Worm (Caenorhabditis elegans) whole organism, L2 larva: ENCODE measurements around the gene npp-20.

Source experiments
- C34F6.9 ChIP-seq: fragments of 150-350 bp; optimal IDR thresholded peaks from 2 replicates; lab custom pipeline; 2014; ENCODE audit warnings: missing biosample characterization, missing genetic modification characterization
- F13H6.1 ChIP-seq: sonication (generic microtip); optimal IDR thresholded peaks from 2 replicates; lab custom pipeline; 2016; ENCODE audit warnings: missing genetic modification characterization, missing compliant biosample characterization
- R02D3.7 ChIP-seq: fragments of 150-350 bp; optimal IDR thresholded peaks from 2 replicates; lab custom pipeline; 2014; ENCODE audit warnings: missing biosample characterization, missing genetic modification characterization
- Y55F3AM.14 ChIP-seq: fragments of 200-800 bp; sonication (Bioruptor generic); optimal IDR thresholded peaks from 2 replicates; lab custom pipeline; 2018; ENCODE audit warnings: mild to moderate bottlenecking, missing genetic modification characterization, missing compliant biosample characterization
- ZK546.5 ChIP-seq: sonication (generic microtip); optimal IDR thresholded peaks from 2 replicates; lab custom pipeline; 2017; ENCODE audit warnings: missing biosample characterization, missing genetic modification characterization
- alr-1 ChIP-seq: fragments of 150-350 bp; optimal IDR thresholded peaks from 2 replicates; lab custom pipeline; 2014; ENCODE audit warnings: missing biosample characterization, missing genetic modification characterization
- aly-2 ChIP-seq: fragments of 150-350 bp; optimal IDR thresholded peaks from 2 replicates; lab custom pipeline; 2014; ENCODE audit warnings: missing biosample characterization, missing genetic modification characterization
- ama-1 ChIP-seq: fragments of 150-350 bp; optimal IDR thresholded peaks from 2 replicates; lab custom pipeline; 2018; ENCODE audit warnings: inconsistent platforms
- ceh-16 ChIP-seq: fragments of 150-350 bp; optimal IDR thresholded peaks from 2 replicates; lab custom pipeline; 2014; ENCODE audit warnings: missing biosample characterization, missing genetic modification characterization
- dmd-4 ChIP-seq: sonication (generic microtip); optimal IDR thresholded peaks from 2 replicates; lab custom pipeline; 2017; ENCODE audit warnings: missing biosample characterization, missing genetic modification characterization
- egl-27 ChIP-seq: sonication (generic microtip); optimal IDR thresholded peaks from 3 replicates; lab custom pipeline; 2017; ENCODE audit warnings: missing biosample characterization, missing genetic modification reagents, missing genetic modification characterization
- fos-1 ChIP-seq: fragments of 150-350 bp; optimal IDR thresholded peaks from 2 replicates; lab custom pipeline; 2014; ENCODE audit warnings: missing biosample characterization, missing genetic modification characterization
- gmeb-1 ChIP-seq: fragments of 150-350 bp; optimal IDR thresholded peaks from 2 replicates; lab custom pipeline; 2014; ENCODE audit warnings: missing biosample characterization, missing genetic modification characterization
- lin-11 ChIP-seq: fragments of 150-350 bp; sonication (generic microtip); optimal IDR thresholded peaks from 2 replicates; lab custom pipeline; 2014; ENCODE audit warnings: missing biosample characterization, missing genetic modification characterization, inconsistent platforms, mixed read lengths
- lin-39 ChIP-seq: fragments of 150-350 bp; optimal IDR thresholded peaks from 2 replicates; lab custom pipeline; 2014; ENCODE audit warnings: missing biosample characterization, missing genetic modification reagents, missing genetic modification characterization
- lsy-2 ChIP-seq, 2 experiments: fragments of 150-350 bp in 1 of 2; sonication (generic microtip) in 1 of 2; optimal IDR thresholded peaks; 2 replicates each; lab custom pipeline; 2014 to 2017; ENCODE audit warnings: missing biosample characterization in 2 of 2, missing genetic modification characterization in 2 of 2
- mab-5 ChIP-seq: fragments of 150-350 bp; optimal IDR thresholded peaks from 2 replicates; lab custom pipeline; 2014; ENCODE audit warnings: missing biosample characterization, missing genetic modification characterization
- mdl-1 ChIP-seq, 2 experiments: fragments of 150-350 bp in 1 of 2; sonication (generic microtip) in 1 of 2; optimal IDR thresholded peaks; 2 replicates each; lab custom pipeline; 2017; ENCODE audit warnings: missing biosample characterization in 2 of 2, missing genetic modification characterization in 2 of 2
- nhr-10 ChIP-seq: sonication (generic microtip); optimal IDR thresholded peaks from 2 replicates; lab custom pipeline; 2017; ENCODE audit warnings: missing biosample characterization, missing genetic modification characterization
- nhr-11 ChIP-seq: fragments of 150-350 bp; optimal IDR thresholded peaks from 2 replicates; lab custom pipeline; 2014; ENCODE audit warnings: missing biosample characterization, missing genetic modification characterization
- nhr-12 ChIP-seq: fragments of 150-350 bp; optimal IDR thresholded peaks from 2 replicates; lab custom pipeline; 2014; ENCODE audit warnings: missing biosample characterization, missing genetic modification characterization
- nhr-129 ChIP-seq: fragments of 150-350 bp; optimal IDR thresholded peaks from 2 replicates; lab custom pipeline; 2014; ENCODE audit warnings: missing biosample characterization, missing genetic modification characterization
- nhr-21 ChIP-seq: fragments of 150-350 bp; optimal IDR thresholded peaks from 2 replicates; lab custom pipeline; 2014; ENCODE audit warnings: missing biosample characterization, missing genetic modification characterization
- nhr-23 ChIP-seq: fragments of 150-350 bp; optimal IDR thresholded peaks from 2 replicates; lab custom pipeline; 2014; ENCODE audit warnings: missing biosample characterization, missing genetic modification reagents, missing genetic modification characterization
- nhr-25 ChIP-seq: fragments of 150-350 bp; sonication (generic microtip); optimal IDR thresholded peaks from 3 replicates; lab custom pipeline; 2014; ENCODE audit warnings: missing biosample characterization, missing genetic modification characterization
- nhr-6 ChIP-seq: fragments of 150-350 bp; optimal IDR thresholded peaks from 2 replicates; lab custom pipeline; 2014; ENCODE audit warnings: missing biosample characterization, missing genetic modification characterization
- nhr-77 ChIP-seq: fragments of 150-350 bp; optimal IDR thresholded peaks from 2 replicates; lab custom pipeline; 2014; ENCODE audit warnings: missing biosample characterization, missing genetic modification characterization
- peb-1 ChIP-seq: fragments of 150-350 bp; optimal IDR thresholded peaks from 2 replicates; lab custom pipeline; 2014; ENCODE audit warnings: missing biosample characterization, missing genetic modification characterization
- skn-1 ChIP-seq: sonication (generic microtip); optimal IDR thresholded peaks from 2 replicates; lab custom pipeline; 2017; ENCODE audit warnings: missing biosample characterization, missing genetic modification characterization
- sma-9 ChIP-seq, 2 experiments: fragments of 150-350 bp in 1 of 2; sonication (generic microtip) in 1 of 2; optimal IDR thresholded peaks; 2 replicates each; lab custom pipeline; 2014 to 2016; ENCODE audit warnings: missing genetic modification characterization in 2 of 2, mild to moderate bottlenecking in 1 of 2, missing biosample characterization in 1 of 2, missing compliant biosample characterization in 1 of 2, missing genetic modification reagents in 1 of 2, moderate library complexity in 1 of 2
- unc-55 ChIP-seq: fragments of 150-350 bp; sonication (generic microtip); optimal IDR thresholded peaks from 3 replicates; lab custom pipeline; 2014; ENCODE audit warnings: missing biosample characterization, missing genetic modification reagents, missing genetic modification characterization
- unc-62 ChIP-seq: fragments of 150-350 bp; optimal IDR thresholded peaks from 2 replicates; lab custom pipeline; 2014; ENCODE audit warnings: missing biosample characterization, missing genetic modification reagents, missing genetic modification characterization
- ztf-1 ChIP-seq: fragments of 200-800 bp; sonication (Bioruptor generic); conservative IDR thresholded peaks from 2 replicates; pipeline ENCODE4 v1.3.6; 2022; ENCODE audit warnings: missing genetic modification characterization, missing compliant biosample characterization
- ztf-11 ChIP-seq: sonication (generic microtip); optimal IDR thresholded peaks from 2 replicates; lab custom pipeline; 2017; ENCODE audit warnings: missing biosample characterization, missing genetic modification characterization
- ztf-4 ChIP-seq: fragments of 150-350 bp; optimal IDR thresholded peaks from 2 replicates; lab custom pipeline; 2014; ENCODE audit warnings: missing biosample characterization, missing genetic modification characterization

Gene npp-20

DNA sequence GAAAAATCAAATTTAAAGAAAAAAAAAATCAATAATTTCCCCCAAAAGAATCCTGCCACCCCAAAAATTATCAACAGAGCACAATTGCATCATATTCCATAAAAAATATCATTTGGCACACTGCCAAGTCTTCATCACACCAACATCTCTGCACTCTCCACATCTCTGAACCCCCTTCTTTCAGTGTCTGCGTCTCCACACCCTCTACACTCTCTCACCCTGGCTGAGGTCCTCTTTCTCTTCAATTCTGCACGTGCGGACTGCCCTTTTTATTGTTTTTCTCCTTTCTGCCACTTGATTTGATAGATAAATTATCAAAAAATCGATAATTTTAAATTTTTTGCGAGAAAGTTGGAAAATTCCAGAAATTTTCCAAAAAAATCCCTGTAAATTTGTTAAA is 1.6 kb upstream of the npp-20 start, which contains the start of gene hxk-3 (continued):
- TF ChIP-seq lin-11 (tag; lab: Kevin White, UChicago), result peak; percentile 5
- TF ChIP-seq gmeb-1 (tag; lab: Kevin White, UChicago), result peak; percentile 47
- no peak for TF ChIP-seq R02D3.7
- no peak for TF ChIP-seq aly-2 (tag; lab: Kevin White, UChicago)
- no peak for TF ChIP-seq ztf-4 (tag; lab: Kevin White, UChicago)
- no peak for TF ChIP-seq alr-1 (tag; lab: Kevin White, UChicago)
- TF ChIP-seq ztf-1, result no peak
- TF ChIP-seq Y55F3AM.14, result no peak
- TF ChIP-seq egl-27, result no peak
- no peak for TF ChIP-seq nhr-77 (tag; lab: Kevin White, UChicago)
- TF ChIP-seq skn-1 (tag; lab: Kevin White, UChicago), result no peak
- peak; percentile 85 to 90 for TF ChIP-seq mdl-1 (tag; optimal IDR thresholded peaks at IDR 0.05; lab: Kevin White, UChicago)
- TF ChIP-seq unc-62 (GFP tag; lab: Kevin White, UChicago), result no peak
- peak; percentile 55 for TF ChIP-seq unc-55 (GFP tag; lab: Kevin White, UChicago)

DNA sequence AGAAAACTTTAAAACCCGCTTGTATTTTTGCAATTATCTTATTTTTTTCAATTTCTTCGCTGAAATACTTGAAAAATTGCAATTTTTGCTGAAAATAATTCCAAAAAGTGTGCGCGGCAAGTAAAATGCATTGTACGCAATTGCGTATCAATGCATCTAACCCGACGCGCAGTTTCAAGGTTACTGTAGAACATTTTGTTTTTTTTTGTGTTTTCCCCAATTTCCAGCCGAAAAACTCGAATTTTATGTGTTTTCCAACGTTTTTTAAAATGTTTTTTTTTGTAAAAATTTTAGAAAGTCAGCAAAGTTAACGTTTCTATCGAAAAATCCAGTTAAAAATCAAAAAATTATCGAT is 834 bp upstream of the npp-20 start:
- TF ChIP-seq dmd-4 (tag; lab: Kevin White, UChicago) (no peak), C34F6.9 (tag; lab: Kevin White, UChicago) (no peak), fos-1 (tag; lab: Kevin White, UChicago) (no peak), nhr-25 (no peak), ztf-1 (no peak), alr-1 (tag; lab: Kevin White, UChicago) (no peak), aly-2 (tag; lab: Kevin White, UChicago) (no peak), gmeb-1 (tag; lab: Kevin White, UChicago) (no peak), nhr-21 (tag; lab: Kevin White, UChicago) (no peak), peb-1 (tag; lab: Kevin White, UChicago) (no peak), R02D3.7 (no peak), mdl-1 (tag; optimal IDR thresholded peaks at IDR 0.05; lab: Kevin White, UChicago) (no peak), lin-11 (tag; lab: Kevin White, UChicago) (no peak), nhr-77 (tag; lab: Kevin White, UChicago) (no peak), ama-1 (lab: Kevin White, UChicago) (no peak), sma-9 (GFP tag; optimal IDR thresholded peaks at IDR 0.05; lab: Kevin White, UChicago) (no peak), sma-9 (tag; optimal IDR thresholded peaks at IDR 0.05; lab: Kevin White, UChicago) (no peak), nhr-23 (tag; lab: Kevin White, UChicago) (no peak), lsy-2 (tag; optimal IDR thresholded peaks at IDR 0.05; lab: Kevin White, UChicago) (no peak), nhr-6 (tag; lab: Kevin White, UChicago) (no peak)

DNA sequence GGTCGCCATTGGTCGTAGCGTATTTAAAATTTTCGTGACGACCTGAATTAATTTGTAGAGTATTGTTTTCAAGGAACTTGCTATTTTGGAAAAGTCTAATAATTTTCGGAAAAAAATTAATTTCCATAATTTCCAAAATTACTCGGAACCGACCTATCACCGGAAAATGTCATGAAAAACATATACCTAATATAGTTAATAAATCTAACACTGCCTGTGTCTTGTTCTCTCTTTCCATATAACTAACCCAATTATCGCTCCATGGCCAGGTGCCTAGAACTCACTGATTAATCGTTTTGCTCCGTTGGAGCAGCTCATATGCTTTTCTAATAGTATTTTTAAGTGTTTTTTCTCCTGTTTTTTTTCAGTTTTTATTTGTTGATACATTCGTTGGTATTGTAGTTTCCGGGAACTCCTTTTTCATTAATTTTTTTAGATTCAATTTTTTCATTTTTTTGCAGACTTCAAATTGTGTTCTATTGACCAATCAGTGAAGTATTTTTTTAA is 10.8 kb downstream of the npp-20 start, which contains the start of gene Y77E11A.16:
Gene Y77E11A.16, plus strand, starts transcription at position 457 of the 507 bp plus-strand sequence.
- TF ChIP-seq F13H6.1 (tag; lab: Kevin White, UChicago) (no peak), lsy-2 (tag; optimal IDR thresholded peaks at IDR 0.05; lab: Kevin White, UChicago) (peak in 1 of 2 experiments; percentile 9)

DNA sequence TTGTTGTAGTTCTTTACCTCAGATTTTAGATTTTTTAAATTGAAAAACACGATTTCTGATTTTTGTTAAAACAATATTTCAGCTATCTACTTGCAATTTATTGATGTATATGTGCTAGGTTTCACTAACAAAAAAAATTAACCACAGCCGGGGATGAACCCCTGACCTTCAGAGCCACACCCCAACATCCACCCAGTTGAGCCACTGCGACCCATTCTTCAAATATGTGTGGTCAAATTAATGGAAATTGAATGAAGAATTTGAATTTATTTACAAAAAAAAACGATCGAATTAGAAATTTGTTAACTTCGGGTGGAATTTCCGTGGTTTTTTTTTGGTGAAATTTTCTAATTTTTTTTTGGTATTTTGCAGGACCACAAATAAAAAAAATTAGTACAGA is 17.2 kb downstream of the npp-20 start:
- no peak for TF ChIP-seq R02D3.7
- no peak for TF ChIP-seq ZK546.5 (tag; lab: Kevin White, UChicago)
- no peak for TF ChIP-seq ztf-4 (tag; lab: Kevin White, UChicago)
- TF ChIP-seq unc-55 (GFP tag; lab: Kevin White, UChicago), result no peak
- TF ChIP-seq nhr-21 (tag; lab: Kevin White, UChicago), result no peak
- no peak for TF ChIP-seq mdl-1 (tag; optimal IDR thresholded peaks at IDR 0.05; lab: Kevin White, UChicago)
- TF ChIP-seq mab-5, result no peak
- no peak for TF ChIP-seq skn-1 (tag; lab: Kevin White, UChicago)
- no peak for TF ChIP-seq ztf-11 (tag; lab: Kevin White, UChicago)
- TF ChIP-seq dmd-4 (tag; lab: Kevin White, UChicago), result no peak
- TF ChIP-seq nhr-12 (tag; lab: Kevin White, UChicago), result no peak
- TF ChIP-seq nhr-77 (tag; lab: Kevin White, UChicago), result no peak
- TF ChIP-seq, all 48 proteins: peak for 0

ce11 chrIV:1475009-1475408 is 20.8 kb downstream of the npp-20 start, which contains the start of gene Y77E11A.12:
Y77E11A.12 (minus strand) TSS chrIV:1475109.
- no peak for TF ChIP-seq nhr-11 (tag; lab: Kevin White, UChicago)
- no peak for TF ChIP-seq nhr-129 (tag; lab: Kevin White, UChicago)
- no peak for TF ChIP-seq nhr-10 (tag; lab: Kevin White, UChicago)
- no peak for TF ChIP-seq ceh-16 (tag; lab: Kevin White, UChicago)
- no peak for TF ChIP-seq lin-39
